Worm (Caenorhabditis elegans) whole organism, late embryonic: ENCODE data around the gene C35B1.5.

ENCODE experiments used
- C38D4.7 ChIP-seq: fragments of 200-800 bp; sonication (Bioruptor generic); optimal IDR thresholded peaks from 2 replicates; lab custom pipeline; 2018; ENCODE audit warnings: mild to moderate bottlenecking, missing genetic modification characterization, moderate library complexity, missing compliant biosample characterization
- F13H6.1 ChIP-seq: sonication (generic microtip); optimal IDR thresholded peaks from 2 replicates; lab custom pipeline; 2016; ENCODE audit warnings: missing genetic modification characterization, missing compliant biosample characterization
- ceh-34 ChIP-seq: sonication (generic microtip); optimal IDR thresholded peaks from 2 replicates; lab custom pipeline; 2016; ENCODE audit warnings: mild to moderate bottlenecking, missing genetic modification characterization, missing compliant biosample characterization
- ceh-45 ChIP-seq: fragments of 200-800 bp; sonication (Bioruptor generic); IDR thresholded peaks from 2 replicates; pipeline ENCODE4 v1.3.6; 2022; ENCODE audit warnings: missing genetic modification reagents, missing genetic modification characterization, missing compliant biosample characterization
- elt-4 ChIP-seq: sonication (generic microtip); optimal IDR thresholded peaks from 2 replicates; lab custom pipeline; 2016; ENCODE audit warnings: missing genetic modification characterization, missing compliant biosample characterization
- hlh-6 ChIP-seq: sonication (generic microtip); optimal IDR thresholded peaks from 2 replicates; lab custom pipeline; 2016; ENCODE audit warnings: missing genotype, missing genetic modification characterization, missing compliant biosample characterization
- mec-3 ChIP-seq: sonication (generic microtip); optimal IDR thresholded peaks from 2 replicates; lab custom pipeline; 2016; ENCODE audit warnings: borderline replicate concordance, missing genetic modification characterization, missing compliant biosample characterization
- tbx-7 ChIP-seq: sonication (generic microtip); optimal IDR thresholded peaks from 2 replicates; lab custom pipeline; 2016; ENCODE audit warnings: missing genotype, missing genetic modification characterization, missing compliant biosample characterization
- unc-3 ChIP-seq, 2 experiments: fragments of 200-800 bp in 1 of 2; sonication (Bioruptor generic) in 1 of 2; sonication (generic microtip) in 1 of 2; conservative IDR thresholded peaks in 1 of 2; optimal IDR thresholded peaks in 1 of 2; 2 replicates each; pipeline versions ENCODE4 v1.3.6 to Lab custom; 2016 to 2022; ENCODE audit warnings: missing compliant biosample characterization in 2 of 2, missing genetic modification characterization in 2 of 2, missing genetic modification reagents in 1 of 2
- unc-86 ChIP-seq: sonication (generic microtip); optimal IDR thresholded peaks from 2 replicates; lab custom pipeline; 2016; ENCODE audit warnings: missing genetic modification characterization, missing compliant biosample characterization

ce11 chrIV:4034883-4035282 is 49.1 kb downstream of the C35B1.5 start, which contains the start of gene hlh-30:
- TF ChIP-seq hlh-6 (tag; lab: Kevin White, UChicago) (no peak), C38D4.7 (no peak), ceh-45 (GFP tag; lab: Robert Waterston, UW) (no peak), unc-86 (no peak), elt-4 (no peak), F13H6.1 (no peak), ceh-34 (tag; lab: Kevin White, UChicago) (no peak), tbx-7 (tag; lab: Kevin White, UChicago) (no peak), unc-3 (GFP tag; conservative IDR thresholded peaks at IDR 0.05; lab: Robert Waterston, UW) (no peak), unc-3 (tag; optimal IDR thresholded peaks at IDR 0.05; lab: Kevin White, UChicago) (no peak), mec-3 (tag; lab: Kevin White, UChicago) (no peak)
